Worm (Caenorhabditis elegans): Measurements from ENCODE around the gene abcf-2.
A peak's percentile ranks its signal among the peaks of the same experiment; 100 is the strongest.

abcf-2 gene

DNA sequence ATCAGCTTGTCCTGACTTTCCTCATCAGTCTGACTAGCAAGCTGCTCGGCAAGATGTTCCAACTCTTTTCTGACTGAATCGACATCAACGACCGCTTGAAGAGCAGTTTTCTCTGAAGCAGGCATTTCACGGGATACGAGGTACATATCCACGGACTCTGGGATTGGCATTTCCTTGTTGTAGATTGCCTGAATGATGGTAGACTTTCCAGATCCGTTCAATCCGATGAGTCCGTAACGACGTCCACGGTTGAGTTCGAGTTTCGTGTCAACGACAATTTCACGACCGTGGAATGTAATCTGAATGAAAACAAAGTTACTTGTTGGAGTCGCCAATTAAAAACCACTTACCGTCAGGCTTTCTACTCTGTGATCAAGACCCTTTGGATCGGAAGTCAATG is 503 bp downstream of the abcf-2 start:
- no peak for TF ChIP-seq blmp-1 (tag; optimal IDR thresholded peaks at IDR 0.05; ENCODE audit: insufficient read depth)
- no peak for TF ChIP-seq unc-39 (tag; optimal IDR thresholded peaks at IDR 0.05)
- no peak for TF ChIP-seq ceh-82 (tag; optimal IDR thresholded peaks at IDR 0.05)
- no peak for TF ChIP-seq nhr-23 (tag; optimal IDR thresholded peaks at IDR 0.05)
- no peak for TF ChIP-seq nhr-10 (tag; optimal IDR thresholded peaks at IDR 0.05)
- no peak for TF ChIP-seq unc-62 (GFP tag; optimal IDR thresholded peaks at IDR 0.05)

DNA sequence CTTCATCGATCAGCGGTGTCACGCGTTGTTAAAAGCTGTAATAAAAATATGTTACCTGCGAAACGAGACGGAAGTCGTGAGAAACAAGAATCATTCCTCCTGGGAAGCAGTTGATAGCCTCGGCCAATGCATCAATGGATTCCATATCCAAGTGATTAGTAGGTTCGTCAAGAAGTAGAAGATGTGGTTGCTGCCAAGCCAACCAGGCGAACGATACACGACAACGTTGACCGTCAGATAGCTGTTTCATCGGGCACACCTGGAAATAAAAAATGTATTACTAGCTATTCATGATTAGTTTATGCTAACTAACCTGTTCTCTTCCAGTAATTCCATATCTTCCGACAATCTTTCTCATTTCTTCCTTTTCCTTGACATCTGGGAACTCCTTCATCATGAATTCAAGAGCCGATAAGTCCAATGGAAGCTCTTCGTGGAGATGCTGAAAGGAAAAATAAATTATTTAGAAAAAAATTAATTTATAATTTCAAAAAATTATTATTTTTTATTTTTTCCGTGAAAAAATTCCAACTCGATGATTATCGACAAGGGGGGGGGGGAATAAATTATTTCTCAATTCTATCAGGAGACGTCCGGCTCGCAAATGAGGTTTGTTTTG is 3.0 kb downstream of the abcf-2 start, which contains the start of gene tag-164:
tag-164 (plus strand) TSS at position 569 of the 619 bp plus-strand sequence.
- TF ChIP-seq peb-1 (tag; optimal IDR thresholded peaks at IDR 0.05) (no peak), nhr-237 (tag; optimal IDR thresholded peaks at IDR 0.05) (no peak), gmeb-1 (tag; optimal IDR thresholded peaks at IDR 0.05) (no peak), unc-62 (GFP tag; optimal IDR thresholded peaks at IDR 0.05) (no peak), nhr-21 (tag; optimal IDR thresholded peaks at IDR 0.05) (no peak), mab-5 (tag; optimal IDR thresholded peaks at IDR 0.05) (no peak), fos-1 (tag; optimal IDR thresholded peaks at IDR 0.05) (no peak), sma-3 (GFP tag; optimal IDR thresholded peaks at IDR 0.05) (no peak), lsy-2 (tag; optimal IDR thresholded peaks at IDR 0.05) (no peak), ztf-4 (tag; optimal IDR thresholded peaks at IDR 0.05) (no peak), sem-4 (tag; optimal IDR thresholded peaks at IDR 0.05) (no peak), unc-55 (GFP tag; optimal IDR thresholded peaks at IDR 0.05) (no peak), crh-2 (tag; optimal IDR thresholded peaks at IDR 0.05) (no peak), mdl-1 (tag; optimal IDR thresholded peaks at IDR 0.05) (no peak), aly-2 (tag; optimal IDR thresholded peaks at IDR 0.05) (no peak)

DNA sequence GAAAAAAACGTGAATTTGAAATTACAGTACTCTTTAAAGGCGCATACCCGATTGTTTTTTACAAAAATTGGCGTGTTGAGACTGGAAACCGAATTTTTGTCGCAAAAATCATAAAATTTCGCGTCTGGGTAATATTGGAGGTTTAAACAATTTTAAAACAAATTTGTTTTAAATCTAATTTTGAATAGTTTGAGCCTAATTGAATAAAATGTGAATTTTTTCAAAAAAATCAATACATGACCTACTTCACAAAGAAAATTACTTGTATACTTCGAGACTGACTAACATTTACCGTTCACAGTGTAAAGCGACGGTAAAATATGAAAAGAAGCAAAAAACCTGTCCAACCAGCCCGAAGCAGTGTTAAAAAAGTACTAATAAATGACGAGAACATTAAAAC is 4.7 kb downstream of the abcf-2 start:
- no peak for TF ChIP-seq snpc-4 (tag; optimal IDR thresholded peaks at IDR 0.05)
- TF ChIP-seq ama-1 (optimal IDR thresholded peaks at IDR 0.05) = peak; percentile 1

DNA sequence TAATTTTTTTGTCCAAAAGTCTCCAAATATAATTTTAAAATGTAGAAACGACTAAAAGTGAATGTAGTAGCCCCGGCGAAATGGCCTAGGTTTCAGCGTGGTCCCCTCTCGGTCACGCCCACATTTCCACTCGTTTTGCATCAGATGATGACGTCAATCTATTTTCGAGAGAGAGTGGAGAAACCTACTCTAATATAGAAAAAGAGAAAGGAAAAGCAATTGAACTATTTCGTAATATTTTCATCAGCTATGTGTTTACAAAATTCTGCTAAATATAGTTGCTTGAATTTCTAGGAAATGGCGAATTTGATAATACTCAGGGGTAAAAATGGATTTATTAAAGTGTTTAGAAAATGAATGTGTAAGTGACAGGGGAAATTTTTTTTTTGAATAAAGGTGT is 6.2 kb downstream of the abcf-2 start:
- TF ChIP-seq lin-13 (GFP tag; optimal IDR thresholded peaks at IDR 0.05) = peak; percentile 53
- no peak for TF ChIP-seq ama-1 (optimal IDR thresholded peaks at IDR 0.05)
- TF ChIP-seq lin-11 (tag; optimal IDR thresholded peaks at IDR 0.05) = no peak
- TF ChIP-seq unc-55 (GFP tag; optimal IDR thresholded peaks at IDR 0.05) = peak; percentile 92
- no peak for TF ChIP-seq gmeb-1 (tag; optimal IDR thresholded peaks at IDR 0.05)
- TF ChIP-seq ZK546.5 (tag; optimal IDR thresholded peaks at IDR 0.05) = no peak
- TF ChIP-seq crh-2 (tag; optimal IDR thresholded peaks at IDR 0.05) = peak; percentile 66
- TF ChIP-seq nhr-12 (tag; optimal IDR thresholded peaks at IDR 0.05) = no peak
- peak; percentile 1 for TF ChIP-seq zag-1 (tag; optimal IDR thresholded peaks at IDR 0.05)
- TF ChIP-seq nhr-129 (tag; optimal IDR thresholded peaks at IDR 0.05) = peak; percentile 73
- TF ChIP-seq C34F6.9 (tag; optimal IDR thresholded peaks at IDR 0.05) = peak; percentile 73
- TF ChIP-seq sma-9 (GFP tag; optimal IDR thresholded peaks at IDR 0.05) = peak; percentile 12
- no peak for TF ChIP-seq sma-9 (tag; optimal IDR thresholded peaks at IDR 0.05)
- peak in 1 of 2 experiments; percentile 64 for TF ChIP-seq lsy-2 (tag; optimal IDR thresholded peaks at IDR 0.05)
- no peak for TF ChIP-seq fos-1 (tag; optimal IDR thresholded peaks at IDR 0.05)

DNA sequence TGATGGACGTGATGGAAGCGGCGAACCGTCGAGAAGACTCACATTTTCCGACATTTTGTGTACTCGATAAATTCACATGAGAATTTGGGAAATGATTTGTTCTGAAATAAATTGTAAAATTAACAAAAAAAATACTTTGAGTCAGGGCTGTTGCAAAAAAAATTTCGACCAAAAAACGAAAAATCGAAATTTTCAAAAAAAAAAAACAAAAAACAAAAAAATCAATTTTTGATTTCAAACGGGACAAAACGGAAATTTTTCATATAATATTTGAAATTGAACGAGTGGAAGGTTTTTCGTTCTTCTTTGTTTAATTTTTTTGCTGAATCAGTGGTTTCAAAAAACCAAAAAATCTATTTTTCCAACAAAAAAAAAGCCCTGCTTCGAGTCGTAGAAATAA is 6.8 kb downstream of the abcf-2 start, which contains the start of gene cua-1:
cua-1 (minus strand) TSS at position 101 of the 400 bp plus-strand sequence.
- no peak for TF ChIP-seq fos-1 (tag; optimal IDR thresholded peaks at IDR 0.05)
- TF ChIP-seq lsy-2 (tag; optimal IDR thresholded peaks at IDR 0.05) = no peak
- no peak for TF ChIP-seq ceh-16 (tag; optimal IDR thresholded peaks at IDR 0.05)
- TF ChIP-seq sma-9 (GFP tag; optimal IDR thresholded peaks at IDR 0.05) = no peak
- no peak for TF ChIP-seq sma-9 (tag; optimal IDR thresholded peaks at IDR 0.05)
- no peak for TF ChIP-seq unc-62 (GFP tag; optimal IDR thresholded peaks at IDR 0.05)
- TF ChIP-seq R02D3.7 (tag; optimal IDR thresholded peaks at IDR 0.05) = no peak
- no peak for TF ChIP-seq ztf-11 (tag; optimal IDR thresholded peaks at IDR 0.05)
- TF ChIP-seq unc-39 (tag; optimal IDR thresholded peaks at IDR 0.05) = no peak
- TF ChIP-seq nhr-129 (tag; optimal IDR thresholded peaks at IDR 0.05) = no peak
- no peak for TF ChIP-seq blmp-1 (tag; optimal IDR thresholded peaks at IDR 0.05; ENCODE audit: insufficient read depth)
- no peak for TF ChIP-seq ztf-4 (tag; optimal IDR thresholded peaks at IDR 0.05)
- TF ChIP-seq zag-1 (tag; optimal IDR thresholded peaks at IDR 0.05) = no peak
- no peak for TF ChIP-seq F13H6.1 (tag; optimal IDR thresholded peaks at IDR 0.05)
